Worm (Caenorhabditis elegans) whole organism, L4/young adult: ENCODE results near the gene C46C2.2.

Source experiments
- W03F9.2 ChIP-seq: fragments of 150-350 bp; optimal IDR thresholded peaks from 2 replicates; lab custom pipeline; 2014; ENCODE audit warnings: missing biosample characterization, missing genetic modification characterization
- dao-5 ChIP-seq: sonication (generic microtip); optimal IDR thresholded peaks from 2 replicates; lab custom pipeline; 2016; ENCODE audit warnings: missing genotype, missing genetic modification characterization, moderate library complexity, missing compliant biosample characterization

DNA sequence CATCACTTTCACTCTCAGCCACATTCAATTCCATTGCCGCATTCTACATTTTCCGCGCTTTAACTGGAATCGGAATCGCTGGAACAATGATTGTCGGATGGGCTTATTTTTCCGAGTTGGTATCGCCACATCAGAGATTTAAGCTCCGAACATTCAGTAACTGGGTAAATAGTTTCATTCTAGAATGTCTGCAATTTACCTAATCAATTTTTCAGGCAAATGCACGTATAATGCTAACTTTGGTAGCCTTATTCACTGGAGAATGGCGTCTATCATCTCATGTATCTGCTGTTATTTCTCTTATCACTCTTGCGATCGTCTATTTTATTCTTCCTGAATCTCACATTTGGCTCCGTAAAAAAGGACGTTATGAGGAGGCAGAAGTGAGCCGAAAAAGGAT lies 889 bp downstream of the C46C2.2 start:
- no peak for TF ChIP-seq dao-5 (tag; lab: Kevin White, UChicago)
- no peak for TF ChIP-seq W03F9.2 (tag; lab: Kevin White, UChicago)
